Fruit fly (Drosophila melanogaster) whole organism, embryonic: ENCODE measurements around the gene RpS7.

ENCODE experiments used
- Atf6 ChIP-seq: fragments of 200-800 bp; sonication (Bioruptor generic); IDR thresholded peaks from 2 replicates; pipeline ENCODE4 v1.3.6; 2022; ENCODE audit warnings: missing biosample characterization, missing genetic modification characterization
- C15 ChIP-seq: fragments of 200-800 bp; sonication (Bioruptor generic); IDR thresholded peaks from 3 replicates; pipeline ENCODE4 v1.3.6; 2022; ENCODE audit warnings: missing biosample characterization, missing genetic modification characterization
- CG10147 ChIP-seq: fragments of 200-800 bp; sonication (Bioruptor generic); optimal IDR thresholded peaks from 2 replicates; lab custom pipeline; 2019; ENCODE audit warnings: missing biosample characterization, mild to moderate bottlenecking, missing genetic modification characterization, moderate library complexity
- CG10267 ChIP-seq: fragments of 200-800 bp; sonication (Bioruptor generic); optimal IDR thresholded peaks from 2 replicates; lab custom pipeline; 2018; ENCODE audit warnings: missing biosample characterization, mild to moderate bottlenecking, missing genetic modification characterization, moderate library complexity
- CG10959 ChIP-seq: fragments of 200-800 bp; sonication (Bioruptor generic); IDR thresholded peaks from 2 replicates; pipeline ENCODE4 v1.3.6; 2022; ENCODE audit warnings: missing biosample characterization, missing genetic modification characterization
- CG11085 ChIP-seq: fragments of 200-800 bp; sonication (Bioruptor generic); IDR thresholded peaks from 2 replicates; pipeline ENCODE4 v1.3.6; 2022; ENCODE audit warnings: missing biosample characterization, missing genetic modification characterization
- CG11695 ChIP-seq: fragments of 200-800 bp; sonication (Bioruptor generic); IDR thresholded peaks from 3 replicates; pipeline ENCODE4 v1.3.6; 2022; ENCODE audit warnings: missing biosample characterization, missing genetic modification characterization
- CG12659 ChIP-seq: fragments of 200-800 bp; sonication (Bioruptor generic); optimal IDR thresholded peaks from 3 replicates; lab custom pipeline; 2017; ENCODE audit warnings: mild to moderate bottlenecking, missing biosample characterization, missing genetic modification reagents, missing genetic modification characterization
- CG12942 ChIP-seq: fragments of 200-800 bp; sonication (Bioruptor generic); optimal IDR thresholded peaks from 3 replicates; lab custom pipeline; 2016; ENCODE audit warnings: missing biosample characterization, missing genetic modification characterization
- CG14050 ChIP-seq: fragments of 200-800 bp; sonication (Bioruptor generic); IDR thresholded peaks from 3 replicates; pipeline ENCODE4 v1.3.6; 2022; ENCODE audit warnings: missing biosample characterization, missing genetic modification characterization
- CG14710 ChIP-seq: fragments of 200-800 bp; sonication (Bioruptor generic); optimal IDR thresholded peaks from 3 replicates; lab custom pipeline; 2019; ENCODE audit warnings: missing biosample characterization, mild to moderate bottlenecking, missing genetic modification characterization, moderate library complexity
- CG15073 ChIP-seq: fragments of 200-800 bp; sonication (Bioruptor generic); optimal IDR thresholded peaks from 2 replicates; lab custom pipeline; 2016; ENCODE audit warnings: missing biosample characterization, missing genetic modification characterization
- CG1529 ChIP-seq: fragments of 200-800 bp; sonication (Bioruptor generic); optimal IDR thresholded peaks from 3 replicates; lab custom pipeline; 2018; ENCODE audit warnings: missing biosample characterization, missing genetic modification characterization
- CG1647 ChIP-seq: fragments of 200-800 bp; sonication (Bioruptor generic); optimal IDR thresholded peaks from 3 replicates; lab custom pipeline; 2016; ENCODE audit warnings: missing biosample characterization, missing genetic modification characterization
- CG17186 ChIP-seq: fragments of 200-800 bp; sonication (Bioruptor generic); optimal IDR thresholded peaks from 3 replicates; lab custom pipeline; 2017; ENCODE audit warnings: missing biosample characterization, missing genetic modification reagents, missing genetic modification characterization
- CG17359 ChIP-seq: fragments of 200-800 bp; sonication (Bioruptor generic); optimal IDR thresholded peaks from 3 replicates; lab custom pipeline; 2018; ENCODE audit warnings: missing biosample characterization, mild to moderate bottlenecking, missing genetic modification characterization, moderate library complexity
- CG17802 ChIP-seq: fragments of 200-800 bp; sonication (Bioruptor generic); optimal IDR thresholded peaks from 2 replicates; lab custom pipeline; 2018; ENCODE audit warnings: missing biosample characterization, mild to moderate bottlenecking, missing genetic modification characterization, moderate library complexity
- CG30431 ChIP-seq: fragments of 200-800 bp; sonication (Bioruptor generic); optimal IDR thresholded peaks from 2 replicates; lab custom pipeline; 2017; ENCODE audit warnings: missing biosample characterization, missing genetic modification characterization
- CG34422 ChIP-seq: fragments of 200-800 bp; sonication (Bioruptor generic); IDR thresholded peaks from 3 replicates; pipeline ENCODE4 v1.3.6; 2022; ENCODE audit warnings: missing biosample characterization, missing genetic modification characterization
- CG3847 ChIP-seq: fragments of 200-800 bp; sonication (Bioruptor generic); IDR thresholded peaks from 2 replicates; pipeline ENCODE4 v1.3.6; 2022; ENCODE audit warnings: missing biosample characterization, missing genetic modification characterization
- CG4820 ChIP-seq: fragments of 200-800 bp; sonication (Bioruptor generic); optimal IDR thresholded peaks from 3 replicates; lab custom pipeline; 2016; ENCODE audit warnings: missing biosample characterization, missing genetic modification characterization
- CG4854 ChIP-seq: fragments of 200-800 bp; sonication (Bioruptor generic); optimal IDR thresholded peaks from 2 replicates; lab custom pipeline; 2016; ENCODE audit warnings: missing biosample characterization, missing genetic modification characterization, inconsistent platforms
- CG6683 ChIP-seq: fragments of 200-800 bp; sonication (Bioruptor generic); optimal IDR thresholded peaks from 2 replicates; lab custom pipeline; 2017; ENCODE audit warnings: missing biosample characterization, mild to moderate bottlenecking, missing genetic modification characterization, missing genetic modification reagents
- CG6791 ChIP-seq: fragments of 200-800 bp; sonication (Bioruptor generic); IDR thresholded peaks from 3 replicates; pipeline ENCODE4 v1.3.6; 2022; ENCODE audit warnings: missing biosample characterization, missing genetic modification characterization; ENCODE audit not compliant: partially characterized antibody
- CG7963 ChIP-seq: fragments of 200-800 bp; sonication (Bioruptor generic); IDR thresholded peaks from 3 replicates; pipeline ENCODE4 v1.3.6; 2022; ENCODE audit warnings: missing biosample characterization, missing genetic modification characterization; ENCODE audit not compliant: partially characterized antibody
- Camta ChIP-seq: fragments of 200-800 bp; sonication (Bioruptor generic); optimal IDR thresholded peaks from 2 replicates; lab custom pipeline; 2016; ENCODE audit warnings: missing biosample characterization, missing genetic modification characterization
- Deaf1 ChIP-seq: fragments of 200-800 bp; optimal IDR thresholded peaks from 3 replicates; lab custom pipeline; 2019; ENCODE audit warnings: missing biosample characterization, mild to moderate bottlenecking, missing genetic modification characterization, moderate library complexity
- Dek ChIP-seq: fragments of 200-800 bp; sonication (Bioruptor generic); optimal IDR thresholded peaks from 3 replicates; lab custom pipeline; 2019; ENCODE audit warnings: missing biosample characterization, mild to moderate bottlenecking, missing genetic modification characterization, moderate library complexity
- Dll ChIP-seq: fragments of 200-800 bp; sonication (Bioruptor generic); IDR thresholded peaks from 4 replicates; pipeline ENCODE4 v1.3.6; 2022; ENCODE audit warnings: missing biosample characterization, missing genetic modification characterization; ENCODE audit not compliant: partially characterized antibody
- E2f2 ChIP-seq: fragments of 200-800 bp; sonication (Bioruptor generic); IDR thresholded peaks from 2 replicates; pipeline ENCODE4 v1.3.6; 2022; ENCODE audit warnings: missing biosample characterization, missing genetic modification characterization
- HLHmδ ChIP-seq: fragments of 200-800 bp; sonication (Bioruptor generic); optimal IDR thresholded peaks from 2 replicates; lab custom pipeline; 2018; ENCODE audit warnings: missing biosample characterization, mild to moderate bottlenecking, missing genetic modification characterization, moderate library complexity
- Hr51 ChIP-seq, 2 experiments: fragments of 200-800 bp; sonication (Bioruptor generic); optimal IDR thresholded peaks; 2 replicates in 1 of 2; 3 replicates in 1 of 2; lab custom pipeline; 2016 to 2018; ENCODE audit warnings: missing biosample characterization in 2 of 2, missing genetic modification characterization in 2 of 2, mild to moderate bottlenecking in 1 of 2, moderate library complexity in 1 of 2
- Hr78 ChIP-seq, 2 experiments: fragments of 200-800 bp in 1 of 2; fragments of >200 bp in 1 of 2; sonication (Bioruptor generic) in 1 of 2; optimal IDR thresholded peaks; 2 replicates each; lab custom pipeline; 2017 to 2019; ENCODE audit warnings: missing biosample characterization in 2 of 2, missing genetic modification characterization in 2 of 2, mild to moderate bottlenecking in 1 of 2, moderate library complexity in 1 of 2
- Lpt ChIP-seq: fragments of >200 bp; optimal IDR thresholded peaks from 2 replicates; lab custom pipeline; 2018; ENCODE audit warnings: missing biosample characterization, missing genetic modification characterization
- MBD-R2 ChIP-seq: fragments of 200-800 bp; sonication (Bioruptor generic); IDR thresholded peaks from 2 replicates; pipeline ENCODE4 v1.3.6; 2022; ENCODE audit warnings: missing biosample characterization, missing genetic modification characterization
- Rfx ChIP-seq: fragments of 200-800 bp; sonication (Bioruptor generic); IDR thresholded peaks from 2 replicates; pipeline ENCODE4 v1.3.6; 2022; ENCODE audit warnings: missing biosample characterization, missing genetic modification characterization
- ara ChIP-seq: fragments of 200-800 bp; sonication (Bioruptor generic); IDR thresholded peaks from 2 replicates; pipeline ENCODE4 v1.3.6; 2022; ENCODE audit warnings: missing biosample characterization, missing genetic modification characterization
- bigmax ChIP-seq: fragments of 200-800 bp; sonication (Bioruptor generic); optimal IDR thresholded peaks from 2 replicates; lab custom pipeline; 2018; ENCODE audit warnings: missing biosample characterization, mild to moderate bottlenecking, missing genetic modification characterization
- bsh ChIP-seq, 2 experiments: fragments of 200-800 bp; sonication (Bioruptor generic); optimal IDR thresholded peaks; 2 replicates each; lab custom pipeline; 2017 to 2018; ENCODE audit warnings: mild to moderate bottlenecking in 2 of 2, missing biosample characterization in 2 of 2, missing genetic modification characterization in 2 of 2, moderate library complexity in 1 of 2
- cad ChIP-seq: fragments of >200 bp; optimal IDR thresholded peaks from 2 replicates; lab custom pipeline; 2017; ENCODE audit warnings: missing biosample characterization, missing genetic modification characterization
- en ChIP-seq: fragments of 200-800 bp; sonication (Bioruptor generic); optimal IDR thresholded peaks from 2 replicates; lab custom pipeline; 2016; ENCODE audit warnings: missing biosample characterization, missing genetic modification characterization
- ewg ChIP-seq: fragments of 200-800 bp; sonication (Bioruptor generic); optimal IDR thresholded peaks from 3 replicates; lab custom pipeline; 2017; ENCODE audit warnings: mild to moderate bottlenecking, missing biosample characterization, missing genetic modification reagents, missing genetic modification characterization
- fu2 ChIP-seq: fragments of 200-800 bp; sonication (Bioruptor generic); optimal IDR thresholded peaks from 2 replicates; lab custom pipeline; 2016; ENCODE audit warnings: missing biosample characterization, missing genetic modification characterization
- hth ChIP-seq: fragments of >200 bp; optimal IDR thresholded peaks from 2 replicates; lab custom pipeline; 2017; ENCODE audit warnings: inconsistent platforms
- jing ChIP-seq: fragments of 200-800 bp; sonication (Bioruptor generic); optimal IDR thresholded peaks from 2 replicates; lab custom pipeline; 2018; ENCODE audit warnings: missing biosample characterization, mild to moderate bottlenecking, missing genetic modification characterization
- kah ChIP-seq: fragments of 200-800 bp; sonication (Bioruptor generic); optimal IDR thresholded peaks from 2 replicates; lab custom pipeline; 2018; ENCODE audit warnings: missing biosample characterization, mild to moderate bottlenecking, missing genetic modification characterization
- lab ChIP-seq: fragments of 200-800 bp; sonication (Bioruptor generic); optimal IDR thresholded peaks from 3 replicates; lab custom pipeline; 2017; ENCODE audit warnings: missing biosample characterization, missing genetic modification characterization, mild to moderate bottlenecking, moderate library complexity, missing genetic modification reagents
- org-1 ChIP-seq: fragments of 200-800 bp; sonication (Bioruptor generic); optimal IDR thresholded peaks from 2 replicates; lab custom pipeline; 2017; ENCODE audit warnings: missing biosample characterization, missing genetic modification characterization
- seq ChIP-seq: fragments of 200-800 bp; sonication (Bioruptor generic); IDR thresholded peaks from 2 replicates; pipeline ENCODE4 v1.3.6; 2022; ENCODE audit warnings: missing biosample characterization, missing genetic modification characterization
- slbo ChIP-seq: fragments of 200-800 bp; sonication (Bioruptor generic); IDR thresholded peaks from 2 replicates; pipeline ENCODE4 v1.3.6; 2022; ENCODE audit warnings: missing biosample characterization, missing genetic modification characterization
- tll ChIP-seq, 2 experiments: fragments of 200-800 bp in 1 of 2; fragments of >200 bp in 1 of 2; sonication (Bioruptor generic) in 1 of 2; optimal IDR thresholded peaks; 2 replicates each; lab custom pipeline; 2017 to 2019; ENCODE audit warnings: missing biosample characterization in 2 of 2, missing genetic modification characterization in 2 of 2, mild to moderate bottlenecking in 1 of 2, moderate library complexity in 1 of 2

Gene RpS7

DNA sequence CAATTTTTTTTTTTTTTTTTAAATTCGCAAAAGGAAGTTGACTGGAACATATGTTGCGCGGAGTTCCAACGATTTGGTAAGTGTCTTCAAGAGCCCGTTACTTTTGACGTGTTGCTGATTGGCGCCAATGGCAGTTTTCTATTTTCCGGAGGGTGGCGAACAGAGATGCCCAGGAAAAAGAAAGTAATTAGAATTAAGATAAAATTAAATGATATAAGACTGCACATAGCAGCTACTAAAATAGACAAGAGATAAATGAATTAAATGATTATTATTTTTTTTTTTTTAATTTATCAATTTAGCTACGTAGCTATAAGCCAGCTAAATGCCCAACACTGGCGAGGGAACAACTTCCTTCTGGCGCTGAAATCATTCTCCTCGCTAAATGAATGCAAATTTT is 13.4 kb upstream of the RpS7 start (continued):
- TF ChIP-seq hth (lab: Kevin White, UChicago) (no peak), bigmax (GFP tag; lab: Kevin White, UChicago) (no peak), Lpt (GFP tag; lab: Kevin White, UChicago) (no peak), CG34422 (GFP tag; lab: Robert Waterston, UW) (no peak), C15 (GFP tag; lab: Robert Waterston, UW) (no peak), fu2 (GFP tag; lab: Kevin White, UChicago) (no peak), CG17186 (GFP tag; lab: Kevin White, UChicago) (no peak), bsh (GFP tag; optimal IDR thresholded peaks at IDR 0.05; lab: Kevin White, UChicago) (peak in 1 of 2 experiments; percentile 51), CG10147 (no peak), CG1647 (GFP tag; lab: Kevin White, UChicago) (no peak), CG6683 (GFP tag; lab: Kevin White, UChicago) (no peak), jing (GFP tag; lab: Kevin White, UChicago) (no peak), CG10267 (tag; lab: Kevin White, UChicago) (peak; percentile 9), kah (no peak), Deaf1 (tag; lab: Kevin White, UChicago) (no peak), HLHmδ (GFP tag; lab: Kevin White, UChicago) (no peak), CG1529 (GFP tag; lab: Kevin White, UChicago) (no peak), Rfx (GFP tag; lab: Robert Waterston, UW) (no peak), Hr78 (GFP tag; optimal IDR thresholded peaks at IDR 0.05; lab: Kevin White, UChicago) (no peak), slbo (GFP tag; lab: Robert Waterston, UW) (peak; percentile 25; the same call in 1 of the 2 replicates), CG12659 (no peak), cad (GFP tag; lab: Kevin White, UChicago) (no peak), CG14050 (GFP tag; lab: Robert Waterston, UW) (no peak), MBD-R2 (no peak), tll (GFP tag; optimal IDR thresholded peaks at IDR 0.05; lab: Kevin White, UChicago) (no peak), seq (GFP tag; lab: Robert Waterston, UW) (no peak), CG14710 (tag; lab: Kevin White, UChicago) (no peak), en (GFP tag; lab: Kevin White, UChicago) (no peak), ewg (GFP tag; lab: Kevin White, UChicago) (no peak), Camta (GFP tag; lab: Kevin White, UChicago) (no peak), CG15073 (GFP tag; lab: Kevin White, UChicago) (no peak), CG17359 (tag; lab: Kevin White, UChicago) (no peak), Hr51 (GFP tag; optimal IDR thresholded peaks at IDR 0.05; lab: Kevin White, UChicago) (peak in 1 of 2 experiments; percentile 19), ara (GFP tag; lab: Robert Waterston, UW) (peak; percentile 60; the same call in 1 of the 2 replicates), CG30431 (GFP tag; lab: Kevin White, UChicago) (peak; percentile 9), CG10959 (GFP tag; lab: Robert Waterston, UW) (peak; percentile 23; the same call in 1 of the 2 replicates), CG17802 (tag; lab: Kevin White, UChicago) (no peak), Dll (GFP tag; lab: Robert Waterston, UW) (no peak), Atf6 (no peak), lab (GFP tag; lab: Kevin White, UChicago) (no peak), org-1 (GFP tag; lab: Kevin White, UChicago) (no peak), Dek (tag; lab: Kevin White, UChicago) (no peak), CG4854 (GFP tag; lab: Kevin White, UChicago) (no peak), CG12942 (GFP tag; lab: Kevin White, UChicago) (no peak), CG4820 (GFP tag; lab: Kevin White, UChicago) (no peak), CG7963 (GFP tag; lab: Robert Waterston, UW) (no peak), CG3847 (GFP tag; lab: Robert Waterston, UW) (no peak), CG6791 (GFP tag; lab: Robert Waterston, UW) (no peak), CG11695 (GFP tag; lab: Robert Waterston, UW) (0 out of 3 replicates have a peak, but pooled peaks have one; percentile 42), CG11085 (GFP tag; lab: Robert Waterston, UW) (no peak), E2f2 (GFP tag; lab: Robert Waterston, UW) (no peak)
